Worm (Caenorhabditis elegans): ENCODE measurements around the gene C30G12.1.

C30G12.1 gene

ce11 chrII:7337469-7337893 is 38.3 kb downstream of the C30G12.1 start (continued):
- TF ChIP-seq dsc-1 (tag; optimal IDR thresholded peaks at IDR 0.05) = peak; percentile 97
- no peak for TF ChIP-seq efl-3 (GFP tag; optimal IDR thresholded peaks at IDR 0.05)
- peak; percentile 91 for TF ChIP-seq nhr-19 (GFP tag; conservative IDR thresholded peaks at IDR 0.05)
- TF ChIP-seq vab-15 (tag; optimal IDR thresholded peaks at IDR 0.05) = no peak
- peak; percentile 45 for TF ChIP-seq nhr-237 (tag; optimal IDR thresholded peaks at IDR 0.05)
- no peak for TF ChIP-seq nhr-28 (tag; optimal IDR thresholded peaks at IDR 0.05)
- TF ChIP-seq lin-15B (tag; optimal IDR thresholded peaks at IDR 0.05) = no peak
- peak; percentile 24 for TF ChIP-seq lir-3 (tag; optimal IDR thresholded peaks at IDR 0.05; ENCODE audit: poor library complexity)
- TF ChIP-seq lsy-2 (tag; optimal IDR thresholded peaks at IDR 0.05) = peak; percentile 46 to 78
- peak; percentile 81 for TF ChIP-seq blmp-1 (tag; optimal IDR thresholded peaks at IDR 0.05)
- TF ChIP-seq F16B12.6 (tag; optimal IDR thresholded peaks at IDR 0.05) = no peak
- no peak for TF ChIP-seq sptf-1 (tag; optimal IDR thresholded peaks at IDR 0.05)
- TF ChIP-seq hlh-4 (tag; optimal IDR thresholded peaks at IDR 0.05) = no peak
- no peak for TF ChIP-seq Y116A8C.19 (tag; optimal IDR thresholded peaks at IDR 0.05; ENCODE audit: borderline replicate concordance)
- TF ChIP-seq elt-3 (tag; optimal IDR thresholded peaks at IDR 0.05) = peak in 5 of 6 experiments; percentile 15 to 95 (median 48)
- peak; percentile 34 for TF ChIP-seq ama-1 (optimal IDR thresholded peaks at IDR 0.05)
- TF ChIP-seq pag-3 (tag; optimal IDR thresholded peaks at IDR 0.05; ENCODE audit: borderline replicate concordance, insufficient read depth) = no peak
- no peak for TF ChIP-seq pqm-1 (tag; optimal IDR thresholded peaks at IDR 0.05)
- peak; percentile 83 for TF ChIP-seq snu-23 (GFP tag; optimal IDR thresholded peaks at IDR 0.05)
- no peak for TF ChIP-seq hlh-17 (GFP tag; optimal IDR thresholded peaks at IDR 0.05; ENCODE audit: borderline replicate concordance)
- peak; percentile 59 for TF ChIP-seq irx-1 (tag; optimal IDR thresholded peaks at IDR 0.05)
- peak; percentile 89 for TF ChIP-seq elt-2 (tag; optimal IDR thresholded peaks at IDR 0.05)
- TF ChIP-seq nhr-71 (tag; optimal IDR thresholded peaks at IDR 0.05) = peak; percentile 92
- TF ChIP-seq zip-4 (GFP tag; optimal IDR thresholded peaks at IDR 0.05) = peak; percentile 24
- peak; percentile 48 for TF ChIP-seq lin-13 (GFP tag; optimal IDR thresholded peaks at IDR 0.05)
- TF ChIP-seq nhr-20 (tag; optimal IDR thresholded peaks at IDR 0.05) = peak; percentile 95
- no peak for TF ChIP-seq skn-1 (tag; optimal IDR thresholded peaks at IDR 0.05)
- no peak for TF ChIP-seq ceh-63 (GFP tag; optimal IDR thresholded peaks at IDR 0.05)
- TF ChIP-seq fos-1 (tag; optimal IDR thresholded peaks at IDR 0.05) = peak; percentile 15
- TF ChIP-seq ceh-90 (tag; optimal IDR thresholded peaks at IDR 0.05) = no peak
- no peak for TF ChIP-seq tlp-1 (tag; optimal IDR thresholded peaks at IDR 0.05)
- TF ChIP-seq lin-14 (GFP tag; optimal IDR thresholded peaks at IDR 0.05) = peak; percentile 95
- TF ChIP-seq lin-39 (tag; optimal IDR thresholded peaks at IDR 0.05) = no peak
- TF ChIP-seq nhr-11 (tag; optimal IDR thresholded peaks at IDR 0.05) = no peak
- peak; percentile 78 for TF ChIP-seq tbx-2 (tag; optimal IDR thresholded peaks at IDR 0.05)
- TF ChIP-seq rnt-1 (tag; optimal IDR thresholded peaks at IDR 0.05) = peak; percentile 30
- peak; percentile 99 for TF ChIP-seq nhr-85 (tag)
- TF ChIP-seq aly-2 (tag; optimal IDR thresholded peaks at IDR 0.05) = no peak
- TF ChIP-seq lin-35 (GFP tag; optimal IDR thresholded peaks at IDR 0.05) = peak; percentile 31 to 80
- TF ChIP-seq C04F5.9 (tag; optimal IDR thresholded peaks at IDR 0.05) = no peak
- TF ChIP-seq mab-9 (GFP tag; IDR thresholded peaks at IDR 0.05) = 0 out of 2 replicates have a peak, but pooled peaks have one; percentile 55
- TF ChIP-seq efl-1 (optimal IDR thresholded peaks at IDR 0.05) = peak; percentile 39 to 44
- peak in 1 of 2 experiments; percentile 17 for TF ChIP-seq efl-1 (GFP tag; optimal IDR thresholded peaks at IDR 0.05 in 1 of 2)
- no peak for TF ChIP-seq nhr-84 (tag; optimal IDR thresholded peaks at IDR 0.05)
- TF ChIP-seq mep-1 (tag; optimal IDR thresholded peaks at IDR 0.05) = peak; percentile 42
- TF ChIP-seq nhr-90 (tag; optimal IDR thresholded peaks at IDR 0.05; ENCODE audit: poor library complexity) = peak; percentile 89
- no peak for TF ChIP-seq unc-98 (GFP tag; IDR thresholded peaks at IDR 0.05)
- TF ChIP-seq fkh-10 (GFP tag; optimal IDR thresholded peaks at IDR 0.05) = no peak
- TF ChIP-seq ceh-8 (GFP tag; optimal IDR thresholded peaks at IDR 0.05) = peak; percentile 21
- TF ChIP-seq dpl-1 (GFP tag; optimal IDR thresholded peaks at IDR 0.05) = peak in 2 of 3 experiments; percentile 10 to 31
- no peak for TF ChIP-seq snpc-4 (tag; optimal IDR thresholded peaks at IDR 0.05)
- peak; percentile 27 for TF ChIP-seq nhr-77 (tag; optimal IDR thresholded peaks at IDR 0.05)
- peak in 2 of 3 experiments; percentile 23 to 49 for TF ChIP-seq ceh-82 (tag; optimal IDR thresholded peaks at IDR 0.05)
